Worm (Caenorhabditis elegans) whole organism, early embryonic: ENCODE measurements around the gene F56C3.9.

Source experiments
- F13C5.2 ChIP-seq: sonication (generic microtip); optimal IDR thresholded peaks from 2 replicates; lab custom pipeline; 2017; ENCODE audit warnings: mild to moderate bottlenecking, missing genetic modification characterization, inconsistent platforms, missing compliant biosample characterization
- ama-1 ChIP-seq: fragments of 150-350 bp; optimal IDR thresholded peaks from 2 replicates; lab custom pipeline; 2014
- ceh-13 ChIP-seq: fragments of 200-800 bp; sonication (Bioruptor generic); optimal IDR thresholded peaks from 2 replicates; lab custom pipeline; 2018; ENCODE audit warnings: mild to moderate bottlenecking, missing genetic modification characterization, missing compliant biosample characterization
- ceh-36 ChIP-seq: sonication (generic microtip); optimal IDR thresholded peaks from 2 replicates; lab custom pipeline; 2016; ENCODE audit warnings: missing genetic modification characterization, inconsistent platforms, missing compliant biosample characterization
- flt-1 ChIP-seq: fragments of 200-800 bp; sonication (Bioruptor generic); IDR thresholded peaks from 2 replicates; pipeline ENCODE4 v1.3.6; 2022; ENCODE audit warnings: missing genetic modification characterization, missing compliant biosample characterization
- hmbx-1 ChIP-seq: sonication (generic microtip); optimal IDR thresholded peaks from 2 replicates; lab custom pipeline; 2016; ENCODE audit warnings: mild to moderate bottlenecking, missing genetic modification characterization, missing compliant biosample characterization
- hnd-1 ChIP-seq: sonication (generic microtip); optimal IDR thresholded peaks from 2 replicates; lab custom pipeline; 2016; ENCODE audit warnings: missing genetic modification characterization, missing compliant biosample characterization
- scrt-1 ChIP-seq: fragments of 200-800 bp; sonication (Bioruptor generic); IDR thresholded peaks from 2 replicates; pipeline ENCODE4 v1.3.6; 2022; ENCODE audit warnings: missing genetic modification characterization, missing compliant biosample characterization
- tbx-11 ChIP-seq: fragments of 200-800 bp; sonication (Bioruptor generic); IDR thresholded peaks from 2 replicates; pipeline ENCODE4 v1.3.6; 2022; ENCODE audit warnings: missing genetic modification characterization, missing compliant biosample characterization

DNA sequence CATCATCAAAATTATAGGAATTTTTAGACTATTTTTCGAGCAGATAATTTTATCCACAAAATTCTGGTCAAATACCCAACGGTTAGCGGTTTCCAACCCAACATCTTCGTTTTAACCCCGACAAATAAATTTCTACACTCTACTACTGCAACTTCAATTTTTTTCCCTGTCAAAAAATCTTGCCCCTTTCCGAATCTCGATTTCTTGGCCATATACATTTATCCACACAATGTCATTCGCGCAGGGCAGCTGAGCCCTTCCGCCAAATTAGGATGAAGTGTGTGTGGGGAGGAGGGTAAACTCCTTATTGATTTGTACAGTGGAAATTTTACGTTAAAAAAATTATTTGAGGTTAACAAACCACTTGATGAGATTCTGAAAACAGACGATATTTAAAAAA, 49.0 kb downstream of the F56C3.9 start:
- TF ChIP-seq F13C5.2 (tag; lab: Kevin White, UChicago) (peak; percentile 78), ama-1 (no peak), flt-1 (GFP tag; lab: Robert Waterston, UW) (no peak), hmbx-1 (tag; lab: Kevin White, UChicago) (no peak), ceh-36 (tag; lab: Kevin White, UChicago) (no peak), tbx-11 (no peak), scrt-1 (no peak), ceh-13 (GFP tag; lab: Kevin White, UChicago) (no peak), hnd-1 (no peak)
